Worm (Caenorhabditis elegans) whole organism, early embryonic: ENCODE data around the gene F21E9.2.

Source experiments
- B0310.2 ChIP-seq: sonication (generic microtip); optimal IDR thresholded peaks from 2 replicates; lab custom pipeline; 2016; ENCODE audit warnings: mild to moderate bottlenecking, missing genetic modification characterization, missing compliant biosample characterization
- F13C5.2 ChIP-seq: sonication (generic microtip); optimal IDR thresholded peaks from 2 replicates; lab custom pipeline; 2017; ENCODE audit warnings: mild to moderate bottlenecking, missing genetic modification characterization, inconsistent platforms, missing compliant biosample characterization
- aly-1 ChIP-seq: sonication (generic microtip); optimal IDR thresholded peaks from 2 replicates; lab custom pipeline; 2016; ENCODE audit warnings: missing genetic modification characterization, missing compliant biosample characterization
- ama-1 ChIP-seq: fragments of 150-350 bp; optimal IDR thresholded peaks from 2 replicates; lab custom pipeline; 2014
- ceh-13 ChIP-seq: fragments of 200-800 bp; sonication (Bioruptor generic); optimal IDR thresholded peaks from 2 replicates; lab custom pipeline; 2018; ENCODE audit warnings: mild to moderate bottlenecking, missing genetic modification characterization, missing compliant biosample characterization
- ceh-36 ChIP-seq: sonication (generic microtip); optimal IDR thresholded peaks from 2 replicates; lab custom pipeline; 2016; ENCODE audit warnings: missing genetic modification characterization, inconsistent platforms, missing compliant biosample characterization
- ets-7 ChIP-seq: sonication (generic microtip); optimal IDR thresholded peaks from 2 replicates; lab custom pipeline; 2016; ENCODE audit warnings: missing genotype, missing genetic modification characterization, missing compliant biosample characterization
- flt-1 ChIP-seq: fragments of 200-800 bp; sonication (Bioruptor generic); IDR thresholded peaks from 2 replicates; pipeline ENCODE4 v1.3.6; 2022; ENCODE audit warnings: missing genetic modification characterization, missing compliant biosample characterization
- hmbx-1 ChIP-seq: sonication (generic microtip); optimal IDR thresholded peaks from 2 replicates; lab custom pipeline; 2016; ENCODE audit warnings: mild to moderate bottlenecking, missing genetic modification characterization, missing compliant biosample characterization
- hmg-4 ChIP-seq: fragments of 200-800 bp; sonication (Bioruptor generic); optimal IDR thresholded peaks from 2 replicates; lab custom pipeline; 2018; ENCODE audit warnings: mild to moderate bottlenecking, missing genetic modification characterization, missing compliant biosample characterization
- hnd-1 ChIP-seq: sonication (generic microtip); optimal IDR thresholded peaks from 2 replicates; lab custom pipeline; 2016; ENCODE audit warnings: missing genetic modification characterization, missing compliant biosample characterization
- pes-1 ChIP-seq: fragments of 200-800 bp; sonication (Bioruptor generic); IDR thresholded peaks from 2 replicates; pipeline ENCODE4 v1.3.6; 2022; ENCODE audit warnings: missing genetic modification reagents, missing genetic modification characterization, missing compliant biosample characterization
- scrt-1 ChIP-seq: fragments of 200-800 bp; sonication (Bioruptor generic); IDR thresholded peaks from 2 replicates; pipeline ENCODE4 v1.3.6; 2022; ENCODE audit warnings: missing genetic modification characterization, missing compliant biosample characterization
- sea-1 ChIP-seq: fragments of 200-800 bp; sonication (Bioruptor generic); conservative IDR thresholded peaks from 2 replicates; pipeline ENCODE4 v1.3.6; 2022; ENCODE audit warnings: missing genetic modification characterization, missing compliant biosample characterization
- tbx-11 ChIP-seq: fragments of 200-800 bp; sonication (Bioruptor generic); IDR thresholded peaks from 2 replicates; pipeline ENCODE4 v1.3.6; 2022; ENCODE audit warnings: missing genetic modification characterization, missing compliant biosample characterization
- tbx-37 ChIP-seq: fragments of 200-800 bp; sonication (Bioruptor generic); conservative IDR thresholded peaks from 2 replicates; pipeline ENCODE4 v1.3.6; 2022; ENCODE audit warnings: missing genetic modification reagents, missing genetic modification characterization, missing compliant biosample characterization
- tra-4 ChIP-seq: sonication (generic microtip); optimal IDR thresholded peaks from 2 replicates; lab custom pipeline; 2017; ENCODE audit warnings: missing genetic modification characterization, missing compliant biosample characterization

F21E9.2 gene

ce11 chrX:1299849-1300248 lies 29.9 kb downstream of the F21E9.2 start, which contains the start of gene inso-1:
TSS of gene inso-1 (plus strand) at chrX:1300149.
- TF ChIP-seq pes-1 (GFP tag; lab: Robert Waterston, UW) (no peak), B0310.2 (tag; lab: Kevin White, UChicago) (no peak), hmbx-1 (tag; lab: Kevin White, UChicago) (no peak), ama-1 (lab: Kevin White, UChicago) (no peak), tra-4 (tag; lab: Kevin White, UChicago) (no peak), F13C5.2 (tag; lab: Kevin White, UChicago) (no peak), scrt-1 (no peak), flt-1 (GFP tag; lab: Robert Waterston, UW) (no peak), ets-7 (tag; lab: Kevin White, UChicago) (no peak), hnd-1 (no peak), aly-1 (tag; lab: Kevin White, UChicago) (no peak), sea-1 (GFP tag; lab: Robert Waterston, UW) (no peak), tbx-11 (GFP tag; lab: Robert Waterston, UW) (no peak), ceh-36 (tag; lab: Kevin White, UChicago) (no peak), ceh-13 (no peak), hmg-4 (GFP tag; lab: Kevin White, UChicago) (no peak), tbx-37 (no peak)

ce11 chrX:1295713-1296112 lies 34.0 kb downstream of the F21E9.2 start:
- TF ChIP-seq B0310.2 (tag; lab: Kevin White, UChicago) (no peak), tra-4 (tag; lab: Kevin White, UChicago) (no peak)

ce11 chrX:1294607-1295303 lies 35.0 kb downstream of the F21E9.2 start, which contains the start of gene dop-4:
TSS of gene dop-4 (plus strand) at chrX:1295253.
- TF ChIP-seq tra-4 (tag; lab: Kevin White, UChicago) (no peak), tbx-11 (GFP tag; lab: Robert Waterston, UW) (no peak), ama-1 (lab: Kevin White, UChicago) (no peak), ceh-36 (tag; lab: Kevin White, UChicago) (no peak), sea-1 (GFP tag; lab: Robert Waterston, UW) (no peak), hmbx-1 (tag; lab: Kevin White, UChicago) (no peak), pes-1 (GFP tag; lab: Robert Waterston, UW) (no peak)

- TF ChIP-seq ets-7 (tag; lab: Kevin White, UChicago) (no peak), tra-4 (tag; lab: Kevin White, UChicago) (no peak), ceh-36 (tag; lab: Kevin White, UChicago) (no peak), scrt-1 (no peak), aly-1 (tag; lab: Kevin White, UChicago) (no peak), tbx-37 (no peak)
Measured at ce11 chrX:1293471-1293870, 36.3 kb downstream of the F21E9.2 start.

ce11 chrX:1292894-1293293 lies 36.9 kb downstream of the F21E9.2 start:
- TF ChIP-seq hnd-1 (no peak), tbx-37 (no peak), flt-1 (GFP tag; lab: Robert Waterston, UW) (no peak), ets-7 (tag; lab: Kevin White, UChicago) (no peak), sea-1 (GFP tag; lab: Robert Waterston, UW) (no peak), hmg-4 (GFP tag; lab: Kevin White, UChicago) (no peak), ceh-13 (no peak), F13C5.2 (tag; lab: Kevin White, UChicago) (no peak), aly-1 (tag; lab: Kevin White, UChicago) (no peak), tbx-11 (GFP tag; lab: Robert Waterston, UW) (no peak), tra-4 (tag; lab: Kevin White, UChicago) (no peak)
